Worm (Caenorhabditis elegans) whole organism, early embryonic: ENCODE results near the gene immt-1.

Experiments
- B0310.2 ChIP-seq: sonication (generic microtip); optimal IDR thresholded peaks from 2 replicates; lab custom pipeline; 2016; ENCODE audit warnings: mild to moderate bottlenecking, missing genetic modification characterization, missing compliant biosample characterization
- F13C5.2 ChIP-seq: sonication (generic microtip); optimal IDR thresholded peaks from 2 replicates; lab custom pipeline; 2017; ENCODE audit warnings: mild to moderate bottlenecking, missing genetic modification characterization, inconsistent platforms, missing compliant biosample characterization
- aly-1 ChIP-seq: sonication (generic microtip); optimal IDR thresholded peaks from 2 replicates; lab custom pipeline; 2016; ENCODE audit warnings: missing genetic modification characterization, missing compliant biosample characterization
- ama-1 ChIP-seq: fragments of 150-350 bp; optimal IDR thresholded peaks from 2 replicates; lab custom pipeline; 2014
- ceh-13 ChIP-seq: fragments of 200-800 bp; sonication (Bioruptor generic); optimal IDR thresholded peaks from 2 replicates; lab custom pipeline; 2018; ENCODE audit warnings: mild to moderate bottlenecking, missing genetic modification characterization, missing compliant biosample characterization
- ceh-36 ChIP-seq: sonication (generic microtip); optimal IDR thresholded peaks from 2 replicates; lab custom pipeline; 2016; ENCODE audit warnings: missing genetic modification characterization, inconsistent platforms, missing compliant biosample characterization
- ets-7 ChIP-seq: sonication (generic microtip); optimal IDR thresholded peaks from 2 replicates; lab custom pipeline; 2016; ENCODE audit warnings: missing genotype, missing genetic modification characterization, missing compliant biosample characterization
- flt-1 ChIP-seq: fragments of 200-800 bp; sonication (Bioruptor generic); IDR thresholded peaks from 2 replicates; pipeline ENCODE4 v1.3.6; 2022; ENCODE audit warnings: missing genetic modification characterization, missing compliant biosample characterization
- hmbx-1 ChIP-seq: sonication (generic microtip); optimal IDR thresholded peaks from 2 replicates; lab custom pipeline; 2016; ENCODE audit warnings: mild to moderate bottlenecking, missing genetic modification characterization, missing compliant biosample characterization
- hmg-4 ChIP-seq: fragments of 200-800 bp; sonication (Bioruptor generic); optimal IDR thresholded peaks from 2 replicates; lab custom pipeline; 2018; ENCODE audit warnings: mild to moderate bottlenecking, missing genetic modification characterization, missing compliant biosample characterization
- hnd-1 ChIP-seq: sonication (generic microtip); optimal IDR thresholded peaks from 2 replicates; lab custom pipeline; 2016; ENCODE audit warnings: missing genetic modification characterization, missing compliant biosample characterization
- pes-1 ChIP-seq: fragments of 200-800 bp; sonication (Bioruptor generic); IDR thresholded peaks from 2 replicates; pipeline ENCODE4 v1.3.6; 2022; ENCODE audit warnings: missing genetic modification reagents, missing genetic modification characterization, missing compliant biosample characterization
- scrt-1 ChIP-seq: fragments of 200-800 bp; sonication (Bioruptor generic); IDR thresholded peaks from 2 replicates; pipeline ENCODE4 v1.3.6; 2022; ENCODE audit warnings: missing genetic modification characterization, missing compliant biosample characterization
- sea-1 ChIP-seq: fragments of 200-800 bp; sonication (Bioruptor generic); conservative IDR thresholded peaks from 2 replicates; pipeline ENCODE4 v1.3.6; 2022; ENCODE audit warnings: missing genetic modification characterization, missing compliant biosample characterization
- tbx-11 ChIP-seq: fragments of 200-800 bp; sonication (Bioruptor generic); IDR thresholded peaks from 2 replicates; pipeline ENCODE4 v1.3.6; 2022; ENCODE audit warnings: missing genetic modification characterization, missing compliant biosample characterization
- tbx-37 ChIP-seq: fragments of 200-800 bp; sonication (Bioruptor generic); conservative IDR thresholded peaks from 2 replicates; pipeline ENCODE4 v1.3.6; 2022; ENCODE audit warnings: missing genetic modification reagents, missing genetic modification characterization, missing compliant biosample characterization
- tra-4 ChIP-seq: sonication (generic microtip); optimal IDR thresholded peaks from 2 replicates; lab custom pipeline; 2017; ENCODE audit warnings: missing genetic modification characterization, missing compliant biosample characterization

immt-1 gene

ce11 chrX:2703887-2704286 lies 16.9 kb upstream of the immt-1 start:
- TF ChIP-seq aly-1 (no peak), tbx-11 (no peak), tra-4 (no peak), pes-1 (GFP tag; lab: Robert Waterston, UW) (no peak), F13C5.2 (tag; lab: Kevin White, UChicago) (no peak), hmbx-1 (tag; lab: Kevin White, UChicago) (no peak), tbx-37 (GFP tag; lab: Robert Waterston, UW) (no peak), B0310.2 (tag; lab: Kevin White, UChicago) (no peak), ceh-13 (GFP tag; lab: Kevin White, UChicago) (no peak), hmg-4 (GFP tag; lab: Kevin White, UChicago) (no peak), ceh-36 (tag; lab: Kevin White, UChicago) (no peak), flt-1 (GFP tag; lab: Robert Waterston, UW) (no peak), ets-7 (tag; lab: Kevin White, UChicago) (no peak), scrt-1 (GFP tag; lab: Robert Waterston, UW) (no peak), hnd-1 (tag; lab: Kevin White, UChicago) (no peak), ama-1 (lab: Kevin White, UChicago) (no peak), sea-1 (GFP tag; lab: Robert Waterston, UW) (no peak)

ce11 chrX:2700649-2701048 lies 13.7 kb upstream of the immt-1 start:
- TF ChIP-seq ets-7 (tag; lab: Kevin White, UChicago) (no peak), ama-1 (lab: Kevin White, UChicago) (peak; percentile 7), hmg-4 (GFP tag; lab: Kevin White, UChicago) (peak; percentile 52), tra-4 (no peak), pes-1 (GFP tag; lab: Robert Waterston, UW) (no peak; the same call in 1 of the 2 replicates)

ce11 chrX:2698197-2698800 lies 11.3 kb upstream of the immt-1 start:
- TF ChIP-seq tbx-37 (GFP tag; lab: Robert Waterston, UW), result no peak
- no peak for TF ChIP-seq hmg-4 (GFP tag; lab: Kevin White, UChicago)
- TF ChIP-seq pes-1 (GFP tag; lab: Robert Waterston, UW), result no peak
- TF ChIP-seq tra-4, result no peak
- no peak for TF ChIP-seq hnd-1 (tag; lab: Kevin White, UChicago)
- TF ChIP-seq tbx-11, result no peak
- no peak for TF ChIP-seq aly-1
- TF ChIP-seq ets-7 (tag; lab: Kevin White, UChicago), result no peak
- TF ChIP-seq ama-1 (lab: Kevin White, UChicago), result no peak
- no peak for TF ChIP-seq hmbx-1 (tag; lab: Kevin White, UChicago)
- TF ChIP-seq ceh-13 (GFP tag; lab: Kevin White, UChicago), result no peak
- no peak for TF ChIP-seq F13C5.2 (tag; lab: Kevin White, UChicago)

ce11 chrX:2697645-2698044 lies 10.7 kb upstream of the immt-1 start:
- TF ChIP-seq ets-7 (tag; lab: Kevin White, UChicago) (no peak), scrt-1 (GFP tag; lab: Robert Waterston, UW) (0 out of 2 replicates have a peak, but pooled peaks have one; percentile 5), B0310.2 (tag; lab: Kevin White, UChicago) (peak; percentile 13), ama-1 (lab: Kevin White, UChicago) (peak; percentile 77)

- peak; percentile 66; the same call in 1 of the 2 replicates for TF ChIP-seq sea-1 (GFP tag; lab: Robert Waterston, UW)
- no peak for TF ChIP-seq hnd-1 (tag; lab: Kevin White, UChicago)
Observed at ce11 chrX:2696563-2696962, 9.6 kb upstream of the immt-1 start.

ce11 chrX:2695292-2695691 lies 8.3 kb upstream of the immt-1 start:
- TF ChIP-seq ets-7 (tag; lab: Kevin White, UChicago) (no peak), tbx-37 (GFP tag; lab: Robert Waterston, UW) (no peak), flt-1 (GFP tag; lab: Robert Waterston, UW) (no peak), ceh-36 (tag; lab: Kevin White, UChicago) (no peak), F13C5.2 (tag; lab: Kevin White, UChicago) (no peak), tra-4 (no peak), hnd-1 (tag; lab: Kevin White, UChicago) (no peak), tbx-11 (no peak), scrt-1 (GFP tag; lab: Robert Waterston, UW) (no peak), ceh-13 (GFP tag; lab: Kevin White, UChicago) (no peak), ama-1 (lab: Kevin White, UChicago) (no peak), sea-1 (GFP tag; lab: Robert Waterston, UW) (no peak), aly-1 (no peak), pes-1 (GFP tag; lab: Robert Waterston, UW) (no peak), hmbx-1 (tag; lab: Kevin White, UChicago) (no peak), hmg-4 (GFP tag; lab: Kevin White, UChicago) (no peak), B0310.2 (tag; lab: Kevin White, UChicago) (no peak)

ce11 chrX:2694725-2695124 lies 7.7 kb upstream of the immt-1 start, which contains the start of gene T02C5.1:
T02C5.1 (plus strand) TSS chrX:2694923.
- TF ChIP-seq flt-1 (GFP tag; lab: Robert Waterston, UW) (no peak), hmg-4 (GFP tag; lab: Kevin White, UChicago) (no peak), pes-1 (GFP tag; lab: Robert Waterston, UW) (no peak), ceh-36 (tag; lab: Kevin White, UChicago) (no peak), sea-1 (GFP tag; lab: Robert Waterston, UW) (no peak), aly-1 (no peak), tbx-11 (no peak), tra-4 (no peak)

ce11 chrX:2693026-2693425 lies 6.0 kb upstream of the immt-1 start:
- TF ChIP-seq tbx-37 (GFP tag; lab: Robert Waterston, UW) (no peak), B0310.2 (tag; lab: Kevin White, UChicago) (no peak)
